Fruit fly (Drosophila melanogaster): ENCODE measurements around the gene CG31642.

DNA sequence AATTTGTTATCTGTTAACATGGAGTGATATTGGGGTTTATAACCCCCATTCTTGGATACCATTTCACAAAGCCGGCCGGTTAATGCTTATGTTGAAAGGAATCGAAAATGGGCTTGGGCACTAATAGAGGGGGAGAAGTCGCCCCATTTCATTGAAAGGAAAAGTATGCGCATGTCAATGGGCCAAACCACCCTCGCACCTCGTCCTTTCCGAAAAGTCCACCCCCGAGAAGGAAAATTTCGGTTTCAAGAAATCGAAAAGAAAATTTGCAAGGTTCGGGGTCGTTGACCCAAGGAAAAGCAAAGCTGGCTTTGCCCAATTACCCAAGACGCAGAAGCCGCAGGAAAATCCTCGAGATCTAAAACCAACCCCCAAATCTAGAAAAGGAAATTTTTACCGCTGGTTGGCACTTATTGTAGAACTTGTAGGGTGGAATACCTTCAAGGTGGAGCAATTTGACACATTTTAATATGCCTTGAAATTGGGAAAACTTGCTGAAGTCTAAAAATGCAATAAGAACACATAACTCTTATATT lies 41.4 kb upstream of the CG31642 start:
- no peak for TF ChIP-seq CG4496 (GFP tag; IDR thresholded peaks at IDR 0.05)
- TF ChIP-seq gl (tag; optimal IDR thresholded peaks at IDR 0.05): no peak
- no peak for TF ChIP-seq CG8301 (tag; optimal IDR thresholded peaks at IDR 0.05)
- no peak for TF ChIP-seq Pif1A (GFP tag; optimal IDR thresholded peaks at IDR 0.05)
- TF ChIP-seq CG15710 (tag; optimal IDR thresholded peaks at IDR 0.05): no peak
- no peak for TF ChIP-seq EcR (GFP tag; optimal IDR thresholded peaks at IDR 0.05)
- no peak for TF ChIP-seq Pif1B (GFP tag; optimal IDR thresholded peaks at IDR 0.05)
- TF ChIP-seq CG9948 (tag; optimal IDR thresholded peaks at IDR 0.05): no peak
- no peak for TF ChIP-seq Snoo (tag; optimal IDR thresholded peaks at IDR 0.05)
- TF ChIP-seq Ets98B (GFP tag; IDR thresholded peaks at IDR 0.05): no peak
- TF ChIP-seq CG12605 (GFP tag; IDR thresholded peaks at IDR 0.05): no peak
- no peak for TF ChIP-seq CG34367 (tag; optimal IDR thresholded peaks at IDR 0.05)
- TF ChIP-seq fd96Ca (GFP tag; IDR thresholded peaks at IDR 0.05): no peak
- no peak for TF ChIP-seq rn (GFP tag; IDR thresholded peaks at IDR 0.05)
